Fruit fly (Drosophila melanogaster): ENCODE results near the gene Ir67b.

Gene Ir67b

DNA sequence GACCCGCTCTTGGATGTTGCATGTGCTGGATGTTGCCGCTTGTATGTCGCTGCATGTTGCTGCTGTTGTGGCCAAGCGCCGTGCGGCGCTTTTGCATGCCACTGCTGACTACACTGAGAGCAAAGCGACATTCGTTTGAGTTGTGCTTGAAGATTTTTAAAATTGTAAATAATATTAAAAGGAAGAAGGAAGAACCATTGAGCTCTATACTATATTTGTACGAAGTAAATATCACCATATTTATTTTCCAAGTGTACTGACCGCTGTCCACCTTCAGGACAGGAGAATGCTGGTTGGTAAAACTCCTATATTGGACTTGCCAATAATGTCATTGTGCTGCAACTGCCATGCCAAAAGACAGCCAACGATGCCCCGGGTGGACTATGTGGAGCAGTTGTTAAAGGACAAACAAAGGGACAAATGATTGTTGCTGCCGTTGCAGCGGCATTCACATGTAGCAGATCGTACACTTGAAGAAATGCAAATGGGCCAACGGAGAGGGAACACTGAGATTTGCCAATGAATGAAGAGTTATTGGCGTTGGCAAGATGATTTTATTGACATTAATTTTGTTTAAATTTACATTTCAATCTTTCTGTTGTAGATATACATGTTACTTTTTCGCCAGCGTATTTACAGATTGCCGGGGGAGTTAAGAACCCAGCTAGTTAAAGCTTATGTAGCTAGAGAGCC lies 44.4 kb downstream of the Ir67b start (continued):
- TF ChIP-seq topi (GFP tag; optimal IDR thresholded peaks at IDR 0.05), result peak; percentile 22
- peak; percentile 60 for TF ChIP-seq esn (GFP tag; optimal IDR thresholded peaks at IDR 0.05)
- TF ChIP-seq ss (GFP tag; optimal IDR thresholded peaks at IDR 0.05), result peak; percentile 59 to 87
- no peak for TF ChIP-seq Eip93F (GFP tag; optimal IDR thresholded peaks at IDR 0.05)
- no peak for TF ChIP-seq CG16779 (tag; optimal IDR thresholded peaks at IDR 0.05)
- peak; percentile 74 for TF ChIP-seq Sox14 (GFP tag; optimal IDR thresholded peaks at IDR 0.05)
- no peak for TF ChIP-seq Hr38 (GFP tag; optimal IDR thresholded peaks at IDR 0.05)
- TF ChIP-seq CG9139 (GFP tag; optimal IDR thresholded peaks at IDR 0.05), result peak; percentile 60
- TF ChIP-seq lz (GFP tag; optimal IDR thresholded peaks at IDR 0.05), result peak; percentile 59
- peak; percentile 38 for TF ChIP-seq CG11762 (GFP tag; optimal IDR thresholded peaks at IDR 0.05; ENCODE audit: insufficient read depth)
- peak; percentile 42 for TF ChIP-seq net (GFP tag; optimal IDR thresholded peaks at IDR 0.05)
- TF ChIP-seq OdsH (GFP tag; optimal IDR thresholded peaks at IDR 0.05), result peak; percentile 57
- TF ChIP-seq fd59A (GFP tag; optimal IDR thresholded peaks at IDR 0.05), result peak; percentile 64
- TF ChIP-seq Hr4 (GFP tag; optimal IDR thresholded peaks at IDR 0.05), result peak; percentile 81
- TF ChIP-seq CG11294 (GFP tag; IDR thresholded peaks at IDR 0.05), result peak; percentile 46
- peak; percentile 73 for TF ChIP-seq CG4318 (GFP tag; optimal IDR thresholded peaks at IDR 0.05)

DNA sequence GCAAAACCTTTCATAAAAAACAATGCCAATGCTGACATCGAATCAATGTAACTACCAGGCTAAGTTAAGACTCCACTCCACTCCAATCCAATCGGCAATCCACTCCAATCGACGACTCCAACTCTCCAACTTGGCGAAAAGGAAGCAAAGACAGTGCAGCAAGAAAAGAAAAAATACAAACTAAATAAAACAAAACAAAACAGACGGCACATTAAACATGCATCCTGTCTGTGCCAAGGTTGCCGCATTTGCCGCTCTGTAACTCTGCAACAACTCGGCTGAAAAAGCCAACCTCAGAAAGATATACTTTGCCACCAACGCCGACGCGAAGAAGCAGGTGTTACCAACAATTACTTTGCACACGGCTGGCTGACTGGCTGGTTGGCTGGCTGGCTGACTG lies 45.2 kb downstream of the Ir67b start:
- TF ChIP-seq Sox15 (GFP tag; optimal IDR thresholded peaks at IDR 0.05) (no peak), dac (GFP tag; optimal IDR thresholded peaks at IDR 0.05) (no peak), CG6808 (GFP tag; optimal IDR thresholded peaks at IDR 0.05) (peak; percentile 1), dsx (GFP tag; optimal IDR thresholded peaks at IDR 0.05; ENCODE audit: poor library complexity, severe bottlenecking) (peak; percentile 23), Hr38 (GFP tag; optimal IDR thresholded peaks at IDR 0.05) (no peak), Eip75B (GFP tag; optimal IDR thresholded peaks at IDR 0.05) (no peak), ss (GFP tag; optimal IDR thresholded peaks at IDR 0.05) (peak in 1 of 2 experiments; percentile 43), Hr4 (GFP tag; optimal IDR thresholded peaks at IDR 0.05) (no peak), Blimp-1 (GFP tag; optimal IDR thresholded peaks at IDR 0.05) (no peak), CG11902 (GFP tag; optimal IDR thresholded peaks at IDR 0.05) (no peak), CG6792 (GFP tag; optimal IDR thresholded peaks at IDR 0.05) (no peak), CG8119 (GFP tag; IDR thresholded peaks at IDR 0.05) (0 out of 3 replicates have a peak, but pooled peaks have one; percentile 6), CG6163 (GFP tag; IDR thresholded peaks at IDR 0.05) (no peak; the same call in 2 of the 3 replicates), fd85E (GFP tag; optimal IDR thresholded peaks at IDR 0.05) (no peak), CG15336 (GFP tag; IDR thresholded peaks at IDR 0.05) (no peak), Eip93F (GFP tag; optimal IDR thresholded peaks at IDR 0.05) (no peak), CG8632 (GFP tag; optimal IDR thresholded peaks at IDR 0.05) (no peak), Smox (GFP tag; optimal IDR thresholded peaks at IDR 0.05) (no peak), achi (GFP tag; optimal IDR thresholded peaks at IDR 0.05) (no peak), Sox102F (GFP tag; optimal IDR thresholded peaks at IDR 0.05) (no peak), CG3919 (GFP tag; optimal IDR thresholded peaks at IDR 0.05) (no peak), Gug (GFP tag; IDR thresholded peaks at IDR 0.05) (no peak)

DNA sequence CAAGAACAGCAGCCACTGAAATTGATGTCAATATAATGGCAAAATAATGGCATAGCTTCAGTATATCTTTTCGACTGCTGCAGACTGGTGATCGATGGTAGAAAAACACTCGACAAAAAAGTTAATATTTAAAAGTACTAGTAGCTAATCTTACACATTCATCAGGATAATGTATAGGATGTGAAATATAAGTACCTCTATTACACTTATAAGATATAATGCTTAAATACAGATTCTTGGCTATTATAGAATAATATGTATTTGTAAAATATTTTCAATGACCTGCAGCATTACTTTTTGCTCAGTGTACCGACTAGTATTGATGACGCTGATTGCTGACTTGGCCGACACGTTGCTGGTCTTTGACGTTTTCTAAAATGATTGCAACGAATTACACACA lies 45.6 kb downstream of the Ir67b start:
- peak; percentile 14 for TF ChIP-seq spab (GFP tag; optimal IDR thresholded peaks at IDR 0.05)
- peak; percentile 42 for TF ChIP-seq CG4318 (GFP tag; optimal IDR thresholded peaks at IDR 0.05)
- TF ChIP-seq Eip75B (GFP tag; optimal IDR thresholded peaks at IDR 0.05), result peak; percentile 8
- TF ChIP-seq fd59A (GFP tag; optimal IDR thresholded peaks at IDR 0.05), result peak; percentile 13
- no peak for TF ChIP-seq Sox15 (GFP tag; optimal IDR thresholded peaks at IDR 0.05)
- peak; percentile 28 for TF ChIP-seq dac (GFP tag; optimal IDR thresholded peaks at IDR 0.05)
- TF ChIP-seq CG8319 (GFP tag; optimal IDR thresholded peaks at IDR 0.05), result no peak
- peak; percentile 54 for TF ChIP-seq CG3032 (tag; optimal IDR thresholded peaks at IDR 0.05)
- peak; percentile 49 for TF ChIP-seq Ets96B (tag; optimal IDR thresholded peaks at IDR 0.05)
- TF ChIP-seq CG3919 (GFP tag; optimal IDR thresholded peaks at IDR 0.05), result peak; percentile 24
- TF ChIP-seq pdm3 (GFP tag; optimal IDR thresholded peaks at IDR 0.05), result peak; percentile 12
- TF ChIP-seq CG6808 (GFP tag; optimal IDR thresholded peaks at IDR 0.05), result no peak
- TF ChIP-seq Gug (GFP tag; IDR thresholded peaks at IDR 0.05), result peak; percentile 55
- no peak for TF ChIP-seq Hr38 (GFP tag; optimal IDR thresholded peaks at IDR 0.05)
- TF ChIP-seq CG11294 (GFP tag; IDR thresholded peaks at IDR 0.05), result peak; percentile 42; the same call in 1 of the 2 replicates
- TF ChIP-seq CG9139 (GFP tag; optimal IDR thresholded peaks at IDR 0.05), result no peak
- peak; percentile 31 for TF ChIP-seq OdsH (GFP tag; optimal IDR thresholded peaks at IDR 0.05)
- TF ChIP-seq CG6163 (GFP tag; IDR thresholded peaks at IDR 0.05), result 0 out of 3 replicates have a peak, but pooled peaks have one; percentile 23
- peak; percentile 79 for TF ChIP-seq eg (GFP tag; IDR thresholded peaks at IDR 0.05)
- TF ChIP-seq CG10669 (GFP tag; optimal IDR thresholded peaks at IDR 0.05), result peak; percentile 44
- TF ChIP-seq salr (GFP tag; optimal IDR thresholded peaks at IDR 0.05), result peak in 1 of 2 experiments; percentile 41
- peak; percentile 22 for TF ChIP-seq achi (GFP tag; optimal IDR thresholded peaks at IDR 0.05)
- peak; percentile 65 for TF ChIP-seq svp (GFP tag)
- TF ChIP-seq CG6792 (GFP tag; optimal IDR thresholded peaks at IDR 0.05), result peak; percentile 20
- TF ChIP-seq topi (GFP tag; optimal IDR thresholded peaks at IDR 0.05), result no peak
- TF ChIP-seq CG10631 (GFP tag; optimal IDR thresholded peaks at IDR 0.05), result peak; percentile 50

All from whole organism, prepupa.